Worm (Caenorhabditis elegans) whole organism, L4/young adult: ENCODE measurements around the gene E02C12.8.
"Not testable (repeated sequence)": the region's sequence is repeated elsewhere in the genome, so short reads cannot be mapped to it uniquely, and the experiment has no call there.

ENCODE experiments used
- W03F9.2 ChIP-seq: fragments of 150-350 bp; optimal IDR thresholded peaks from 2 replicates; lab custom pipeline; 2014; ENCODE audit warnings: missing biosample characterization, missing genetic modification characterization
- dao-5 ChIP-seq: sonication (generic microtip); optimal IDR thresholded peaks from 2 replicates; lab custom pipeline; 2016; ENCODE audit warnings: missing genotype, missing genetic modification characterization, moderate library complexity, missing compliant biosample characterization
- him-1 ChIP-seq: sonication (generic microtip); optimal IDR thresholded peaks from 2 replicates; lab custom pipeline; 2016; ENCODE audit warnings: missing genotype, missing genetic modification reagents, missing genetic modification characterization, missing compliant biosample characterization

DNA sequence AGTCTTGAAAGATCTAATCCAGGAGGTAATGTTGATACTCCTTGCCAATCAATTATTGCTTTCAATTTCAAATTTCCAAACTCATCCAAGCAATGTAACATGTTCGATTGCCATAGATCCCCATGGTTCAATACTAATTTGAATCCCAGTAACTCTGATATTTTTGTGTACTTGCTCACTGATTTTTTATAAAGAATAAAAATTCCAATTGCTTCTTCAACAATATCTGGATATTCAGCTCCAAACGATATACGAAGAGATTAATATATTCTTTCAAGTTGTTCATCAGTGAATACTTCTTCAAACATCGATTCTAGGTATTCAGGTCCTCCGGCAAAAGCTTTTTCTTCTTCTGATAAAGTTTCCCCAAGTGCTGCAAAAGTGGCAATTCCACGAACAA is 6.4 kb upstream of the E02C12.8 start, which contains the start of gene E02C12.11:
- not testable (repeated sequence) for TF ChIP-seq dao-5, him-1, W03F9.2 (tag; lab: Kevin White, UChicago)
